Fruit fly (Drosophila melanogaster): ENCODE data around the gene Flo2.
A peak's percentile ranks its signal among the peaks of the same experiment; 100 is the strongest.

DNA sequence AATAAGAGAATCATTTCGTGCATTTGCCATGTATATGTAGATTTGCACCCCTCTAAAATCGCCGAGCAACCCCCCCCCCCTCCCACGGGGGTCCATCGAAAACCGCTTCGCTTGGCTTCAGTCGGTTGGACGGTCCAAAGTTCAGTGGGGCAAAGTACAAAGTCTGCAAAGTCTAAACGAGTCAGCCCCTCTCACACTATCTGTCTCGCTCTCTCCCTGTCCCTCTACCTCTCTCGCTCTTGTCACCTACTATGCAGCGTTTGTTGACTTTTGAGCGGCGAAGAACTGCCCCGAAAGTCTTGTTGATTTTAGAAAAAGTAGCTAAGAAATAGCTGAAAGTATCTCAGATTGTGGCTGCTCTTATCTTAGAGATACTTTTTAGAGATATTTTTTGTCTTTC lies 108.2 kb downstream of the Flo2 start:
- no peak for TF ChIP-seq br (GFP tag; optimal IDR thresholded peaks at IDR 0.05)
- TF ChIP-seq h (GFP tag; optimal IDR thresholded peaks at IDR 0.05): no peak
- TF ChIP-seq rgr (GFP tag; optimal IDR thresholded peaks at IDR 0.05): peak; percentile 41
- TF ChIP-seq dl (GFP tag; optimal IDR thresholded peaks at IDR 0.05; ENCODE audit: insufficient read depth in 1 of 2, partially characterized antibody in 2 of 2): no peak
- peak; percentile 50 for TF ChIP-seq CrebA (GFP tag; optimal IDR thresholded peaks at IDR 0.05; ENCODE audit: borderline replicate concordance)
- TF ChIP-seq Hnf4 (GFP tag; optimal IDR thresholded peaks at IDR 0.05): peak; percentile 95
- peak; percentile 51 for TF ChIP-seq Sp1 (GFP tag; optimal IDR thresholded peaks at IDR 0.05)
